Fruit fly (Drosophila melanogaster) whole organism, adult: ENCODE results near the gene CG15047.

Experiments
- CG11617 ChIP-seq: fragments of 200-800 bp; sonication (Bioruptor generic); optimal IDR thresholded peaks from 2 replicates; lab custom pipeline; 2017; ENCODE audit warnings: mild to moderate bottlenecking, missing biosample characterization, missing genetic modification reagents, missing genetic modification characterization
- CG12768 ChIP-seq: fragments of 200-800 bp; sonication (Bioruptor generic); optimal IDR thresholded peaks from 2 replicates; lab custom pipeline; 2017; ENCODE audit warnings: missing biosample characterization, missing genetic modification characterization, mild to moderate bottlenecking, moderate library complexity, missing genetic modification reagents
- CG14711 ChIP-seq: fragments of 200-800 bp; sonication (Bioruptor generic); optimal IDR thresholded peaks from 2 replicates; lab custom pipeline; 2018; ENCODE audit warnings: missing biosample characterization, mild to moderate bottlenecking, missing genetic modification characterization, moderate library complexity
- CG1620 ChIP-seq: fragments of 200-800 bp; sonication (Bioruptor generic); optimal IDR thresholded peaks from 2 replicates; lab custom pipeline; 2016; ENCODE audit warnings: missing biosample characterization, missing genetic modification characterization
- CG33017 ChIP-seq: fragments of 200-800 bp; sonication (Bioruptor generic); optimal IDR thresholded peaks from 2 replicates; lab custom pipeline; 2018; ENCODE audit warnings: missing biosample characterization, mild to moderate bottlenecking, missing genetic modification characterization, moderate library complexity
- CG5204 ChIP-seq: fragments of 200-800 bp; sonication (Bioruptor generic); optimal IDR thresholded peaks from 2 replicates; lab custom pipeline; 2016; ENCODE audit warnings: missing biosample characterization, missing genetic modification characterization
- CG7045 ChIP-seq: fragments of 200-800 bp; sonication (Bioruptor generic); optimal IDR thresholded peaks from 2 replicates; lab custom pipeline; 2017; ENCODE audit warnings: missing biosample characterization, mild to moderate bottlenecking, missing genetic modification characterization
- CG7101 ChIP-seq: fragments of 200-800 bp; sonication (Bioruptor generic); optimal IDR thresholded peaks from 2 replicates; lab custom pipeline; 2018; ENCODE audit warnings: missing biosample characterization, mild to moderate bottlenecking, missing genetic modification characterization, moderate library complexity
- Clk ChIP-seq: fragments of 200-800 bp; sonication (Bioruptor generic); optimal IDR thresholded peaks from 2 replicates; lab custom pipeline; 2017; ENCODE audit warnings: missing biosample characterization, missing genetic modification characterization
- Crg-1 ChIP-seq: fragments of 200-800 bp; sonication (Bioruptor generic); optimal IDR thresholded peaks from 2 replicates; lab custom pipeline; 2016; ENCODE audit warnings: missing biosample characterization, missing genetic modification characterization
- Hr96 ChIP-seq: fragments of 200-800 bp; sonication (Bioruptor generic); optimal IDR thresholded peaks from 2 replicates; lab custom pipeline; 2016; ENCODE audit warnings: missing biosample characterization, missing genetic modification characterization
- Mnt ChIP-seq: fragments of 200-800 bp; sonication (Bioruptor generic); optimal IDR thresholded peaks from 2 replicates; lab custom pipeline; 2016; ENCODE audit warnings: missing biosample characterization, mild to moderate bottlenecking, missing genetic modification characterization
- bab1 ChIP-seq: fragments of 200-800 bp; sonication (Bioruptor generic); optimal IDR thresholded peaks from 3 replicates; lab custom pipeline; 2019; ENCODE audit warnings: missing biosample characterization, mild to moderate bottlenecking, missing genetic modification characterization, moderate library complexity
- cic ChIP-seq: fragments of 200-800 bp; sonication (Bioruptor generic); optimal IDR thresholded peaks from 2 replicates; lab custom pipeline; 2017; ENCODE audit warnings: missing biosample characterization, mild to moderate bottlenecking, missing genetic modification characterization, moderate library complexity
- cnc ChIP-seq, 2 experiments: fragments of >200 bp; optimal IDR thresholded peaks; 2 replicates each; lab custom pipeline; 2017
- kay ChIP-seq: fragments of 200-800 bp; sonication (Bioruptor generic); peaks from one replicate; lab custom pipeline; 2016; ENCODE audit warnings: missing biosample characterization, missing genetic modification characterization, borderline replicate concordance
- ovo ChIP-seq: fragments of 200-800 bp; sonication (Bioruptor generic); optimal IDR thresholded peaks from 2 replicates; lab custom pipeline; 2016; ENCODE audit warnings: missing biosample characterization, missing genetic modification characterization
- pad ChIP-seq: fragments of 200-800 bp; sonication (Bioruptor generic); optimal IDR thresholded peaks from 3 replicates; lab custom pipeline; 2017; ENCODE audit warnings: missing biosample characterization, missing genetic modification characterization, mild to moderate bottlenecking, moderate library complexity, missing genetic modification reagents
- tj ChIP-seq: fragments of 200-800 bp; sonication (Bioruptor generic); optimal IDR thresholded peaks from 3 replicates; lab custom pipeline; 2017; ENCODE audit warnings: missing biosample characterization, mild to moderate bottlenecking, missing genetic modification characterization, moderate library complexity
- toe ChIP-seq: fragments of 200-800 bp; sonication (Bioruptor generic); optimal IDR thresholded peaks from 2 replicates; lab custom pipeline; 2016; ENCODE audit warnings: missing biosample characterization, missing genetic modification characterization

CG15047 gene

dm6 chrX:18534393-18534792, 5.9 kb downstream of the CG15047 start:
- TF ChIP-seq Hr96, result no peak
- TF ChIP-seq CG5204 (GFP tag; lab: Kevin White, UChicago), result no peak
- TF ChIP-seq CG33017 (tag; lab: Kevin White, UChicago), result no peak
- TF ChIP-seq bab1 (GFP tag; lab: Kevin White, UChicago), result peak; percentile 19
- no peak for TF ChIP-seq CG7045 (GFP tag; lab: Kevin White, UChicago)
- peak; percentile 23 for TF ChIP-seq tj (GFP tag; lab: Kevin White, UChicago)
- no peak for TF ChIP-seq Crg-1 (GFP tag; lab: Kevin White, UChicago)
- no peak for TF ChIP-seq CG1620
- TF ChIP-seq CG12768 (GFP tag; lab: Kevin White, UChicago), result no peak
- TF ChIP-seq Mnt (GFP tag; lab: Kevin White, UChicago), result no peak
- no peak for TF ChIP-seq pad (GFP tag; lab: Kevin White, UChicago)
- no peak for TF ChIP-seq ovo
- no peak for TF ChIP-seq CG14711 (tag; lab: Kevin White, UChicago)
- no peak for TF ChIP-seq Clk
- TF ChIP-seq cic (GFP tag; lab: Kevin White, UChicago), result peak; percentile 18
- no peak for TF ChIP-seq cnc (optimal IDR thresholded peaks at IDR 0.05; lab: Kevin White, UChicago)
- TF ChIP-seq toe (GFP tag; lab: Kevin White, UChicago), result no peak
- TF ChIP-seq CG11617 (GFP tag; lab: Kevin White, UChicago), result no peak
- TF ChIP-seq kay, result no peak
- TF ChIP-seq CG7101 (tag; lab: Kevin White, UChicago), result no peak

- TF ChIP-seq CG14711 (tag; lab: Kevin White, UChicago) (no peak), toe (GFP tag; lab: Kevin White, UChicago) (no peak), ovo (no peak), CG7045 (GFP tag; lab: Kevin White, UChicago) (no peak), pad (GFP tag; lab: Kevin White, UChicago) (no peak)
These were observed 8.7 kb downstream of the CG15047 start for dm6 chrX:18537066-18537759.

- TF ChIP-seq CG1620, result no peak
- no peak for TF ChIP-seq cic (GFP tag; lab: Kevin White, UChicago)
- no peak for TF ChIP-seq CG7045 (GFP tag; lab: Kevin White, UChicago)
- TF ChIP-seq cnc (optimal IDR thresholded peaks at IDR 0.05; lab: Kevin White, UChicago), result no peak
- no peak for TF ChIP-seq pad (GFP tag; lab: Kevin White, UChicago)
- TF ChIP-seq CG12768 (GFP tag; lab: Kevin White, UChicago), result no peak
- TF ChIP-seq kay, result no peak
- no peak for TF ChIP-seq ovo
These were observed 9.9 kb downstream of the CG15047 start for dm6 chrX:18538204-18538864.

dm6 chrX:18540268-18540667, 11.8 kb downstream of the CG15047 start:
- TF ChIP-seq CG14711 (tag; lab: Kevin White, UChicago), result no peak

dm6 chrX:18541915-18542314, 13.4 kb downstream of the CG15047 start:
- TF ChIP-seq ovo, result no peak
- TF ChIP-seq Hr96, result no peak
- TF ChIP-seq bab1 (GFP tag; lab: Kevin White, UChicago), result no peak
- TF ChIP-seq kay, result no peak
- no peak for TF ChIP-seq Crg-1 (GFP tag; lab: Kevin White, UChicago)
- no peak for TF ChIP-seq toe (GFP tag; lab: Kevin White, UChicago)
- no peak for TF ChIP-seq CG14711 (tag; lab: Kevin White, UChicago)
- TF ChIP-seq tj (GFP tag; lab: Kevin White, UChicago), result no peak
- no peak for TF ChIP-seq CG7101 (tag; lab: Kevin White, UChicago)
- no peak for TF ChIP-seq CG11617 (GFP tag; lab: Kevin White, UChicago)
- no peak for TF ChIP-seq CG33017 (tag; lab: Kevin White, UChicago)
- TF ChIP-seq CG7045 (GFP tag; lab: Kevin White, UChicago), result no peak
- TF ChIP-seq CG12768 (GFP tag; lab: Kevin White, UChicago), result no peak
- no peak for TF ChIP-seq cnc (optimal IDR thresholded peaks at IDR 0.05; lab: Kevin White, UChicago)
- no peak for TF ChIP-seq CG5204 (GFP tag; lab: Kevin White, UChicago)

- TF ChIP-seq tj (GFP tag; lab: Kevin White, UChicago) (peak; percentile 65), cic (GFP tag; lab: Kevin White, UChicago) (peak; percentile 31), Hr96 (no peak)
These were observed 14.8 kb downstream of the CG15047 start for dm6 chrX:18543328-18543727.

dm6 chrX:18544732-18545131, 16.2 kb downstream of the CG15047 start:
- TF ChIP-seq CG11617 (GFP tag; lab: Kevin White, UChicago) (no peak), kay (no peak), Hr96 (no peak), CG33017 (tag; lab: Kevin White, UChicago) (no peak), bab1 (GFP tag; lab: Kevin White, UChicago) (no peak), CG1620 (no peak), ovo (no peak)
